Worm (Caenorhabditis elegans) whole organism, L2 larva: ENCODE results near the gene C03B1.5.
A peak's percentile ranks its signal among the peaks of the same experiment; 100 is the strongest.

Source experiments
- F13H6.1 ChIP-seq: sonication (generic microtip); optimal IDR thresholded peaks from 2 replicates; lab custom pipeline; 2016; ENCODE audit warnings: missing genetic modification characterization, missing compliant biosample characterization
- R02D3.7 ChIP-seq: fragments of 150-350 bp; optimal IDR thresholded peaks from 2 replicates; lab custom pipeline; 2014; ENCODE audit warnings: missing biosample characterization, missing genetic modification characterization
- Y55F3AM.14 ChIP-seq: fragments of 200-800 bp; sonication (Bioruptor generic); optimal IDR thresholded peaks from 2 replicates; lab custom pipeline; 2018; ENCODE audit warnings: mild to moderate bottlenecking, missing genetic modification characterization, missing compliant biosample characterization
- ZK546.5 ChIP-seq: sonication (generic microtip); optimal IDR thresholded peaks from 2 replicates; lab custom pipeline; 2017; ENCODE audit warnings: missing biosample characterization, missing genetic modification characterization
- alr-1 ChIP-seq: fragments of 150-350 bp; optimal IDR thresholded peaks from 2 replicates; lab custom pipeline; 2014; ENCODE audit warnings: missing biosample characterization, missing genetic modification characterization
- aly-2 ChIP-seq: fragments of 150-350 bp; optimal IDR thresholded peaks from 2 replicates; lab custom pipeline; 2014; ENCODE audit warnings: missing biosample characterization, missing genetic modification characterization
- ama-1 ChIP-seq: fragments of 150-350 bp; optimal IDR thresholded peaks from 2 replicates; lab custom pipeline; 2018; ENCODE audit warnings: inconsistent platforms
- ceh-82 ChIP-seq: fragments of 150-350 bp; optimal IDR thresholded peaks from 2 replicates; lab custom pipeline; 2014; ENCODE audit warnings: missing biosample characterization, missing genetic modification characterization
- crh-2 ChIP-seq: sonication (generic microtip); optimal IDR thresholded peaks from 2 replicates; lab custom pipeline; 2017; ENCODE audit warnings: missing biosample characterization, missing genetic modification characterization
- dmd-4 ChIP-seq: sonication (generic microtip); optimal IDR thresholded peaks from 2 replicates; lab custom pipeline; 2017; ENCODE audit warnings: missing biosample characterization, missing genetic modification characterization
- egl-27 ChIP-seq: sonication (generic microtip); optimal IDR thresholded peaks from 3 replicates; lab custom pipeline; 2017; ENCODE audit warnings: missing biosample characterization, missing genetic modification reagents, missing genetic modification characterization
- elt-1 ChIP-seq: fragments of 150-350 bp; optimal IDR thresholded peaks from 2 replicates; lab custom pipeline; 2014; ENCODE audit warnings: missing biosample characterization, missing genetic modification characterization
- elt-3 ChIP-seq: sonication (generic microtip); optimal IDR thresholded peaks from 2 replicates; lab custom pipeline; 2017; ENCODE audit warnings: missing biosample characterization, missing genetic modification characterization
- fos-1 ChIP-seq: fragments of 150-350 bp; optimal IDR thresholded peaks from 2 replicates; lab custom pipeline; 2014; ENCODE audit warnings: missing biosample characterization, missing genetic modification characterization
- gmeb-1 ChIP-seq: fragments of 150-350 bp; optimal IDR thresholded peaks from 2 replicates; lab custom pipeline; 2014; ENCODE audit warnings: missing biosample characterization, missing genetic modification characterization
- lin-11 ChIP-seq: fragments of 150-350 bp; sonication (generic microtip); optimal IDR thresholded peaks from 2 replicates; lab custom pipeline; 2014; ENCODE audit warnings: missing biosample characterization, missing genetic modification characterization, inconsistent platforms, mixed read lengths
- lin-13 ChIP-seq: fragments of 150-350 bp; optimal IDR thresholded peaks from 2 replicates; lab custom pipeline; 2014; ENCODE audit warnings: missing biosample characterization, missing genetic modification reagents, missing genetic modification characterization
- lin-39 ChIP-seq: fragments of 150-350 bp; optimal IDR thresholded peaks from 2 replicates; lab custom pipeline; 2014; ENCODE audit warnings: missing biosample characterization, missing genetic modification reagents, missing genetic modification characterization
- lsy-2 ChIP-seq, 2 experiments: fragments of 150-350 bp in 1 of 2; sonication (generic microtip) in 1 of 2; optimal IDR thresholded peaks; 2 replicates each; lab custom pipeline; 2014 to 2017; ENCODE audit warnings: missing biosample characterization in 2 of 2, missing genetic modification characterization in 2 of 2
- mab-5 ChIP-seq: fragments of 150-350 bp; optimal IDR thresholded peaks from 2 replicates; lab custom pipeline; 2014; ENCODE audit warnings: missing biosample characterization, missing genetic modification characterization
- mbf-1 ChIP-seq: sonication (generic microtip); optimal IDR thresholded peaks from 2 replicates; lab custom pipeline; 2017; ENCODE audit warnings: missing biosample characterization, missing genetic modification characterization
- mdl-1 ChIP-seq, 2 experiments: fragments of 150-350 bp in 1 of 2; sonication (generic microtip) in 1 of 2; optimal IDR thresholded peaks; 2 replicates each; lab custom pipeline; 2017; ENCODE audit warnings: missing biosample characterization in 2 of 2, missing genetic modification characterization in 2 of 2
- nhr-10 ChIP-seq: sonication (generic microtip); optimal IDR thresholded peaks from 2 replicates; lab custom pipeline; 2017; ENCODE audit warnings: missing biosample characterization, missing genetic modification characterization
- nhr-11 ChIP-seq: fragments of 150-350 bp; optimal IDR thresholded peaks from 2 replicates; lab custom pipeline; 2014; ENCODE audit warnings: missing biosample characterization, missing genetic modification characterization
- nhr-12 ChIP-seq: fragments of 150-350 bp; optimal IDR thresholded peaks from 2 replicates; lab custom pipeline; 2014; ENCODE audit warnings: missing biosample characterization, missing genetic modification characterization
- nhr-129 ChIP-seq: fragments of 150-350 bp; optimal IDR thresholded peaks from 2 replicates; lab custom pipeline; 2014; ENCODE audit warnings: missing biosample characterization, missing genetic modification characterization
- nhr-21 ChIP-seq: fragments of 150-350 bp; optimal IDR thresholded peaks from 2 replicates; lab custom pipeline; 2014; ENCODE audit warnings: missing biosample characterization, missing genetic modification characterization
- nhr-23 ChIP-seq: fragments of 150-350 bp; optimal IDR thresholded peaks from 2 replicates; lab custom pipeline; 2014; ENCODE audit warnings: missing biosample characterization, missing genetic modification reagents, missing genetic modification characterization
- nhr-237 ChIP-seq: fragments of 150-350 bp; optimal IDR thresholded peaks from 2 replicates; lab custom pipeline; 2014; ENCODE audit warnings: missing biosample characterization, missing genetic modification characterization
- nhr-25 ChIP-seq: fragments of 150-350 bp; sonication (generic microtip); optimal IDR thresholded peaks from 3 replicates; lab custom pipeline; 2014; ENCODE audit warnings: missing biosample characterization, missing genetic modification characterization
- nhr-6 ChIP-seq: fragments of 150-350 bp; optimal IDR thresholded peaks from 2 replicates; lab custom pipeline; 2014; ENCODE audit warnings: missing biosample characterization, missing genetic modification characterization
- peb-1 ChIP-seq: fragments of 150-350 bp; optimal IDR thresholded peaks from 2 replicates; lab custom pipeline; 2014; ENCODE audit warnings: missing biosample characterization, missing genetic modification characterization
- sem-4 ChIP-seq: fragments of 150-350 bp; optimal IDR thresholded peaks from 2 replicates; lab custom pipeline; 2014; ENCODE audit warnings: missing biosample characterization, missing genetic modification reagents, missing genetic modification characterization
- skn-1 ChIP-seq: sonication (generic microtip); optimal IDR thresholded peaks from 2 replicates; lab custom pipeline; 2017; ENCODE audit warnings: missing biosample characterization, missing genetic modification characterization
- sma-3 ChIP-seq: sonication (generic microtip); optimal IDR thresholded peaks from 2 replicates; lab custom pipeline; 2016; ENCODE audit warnings: missing genetic modification reagents, missing genetic modification characterization, missing compliant biosample characterization
- sma-9 ChIP-seq, 2 experiments: fragments of 150-350 bp in 1 of 2; sonication (generic microtip) in 1 of 2; optimal IDR thresholded peaks; 2 replicates each; lab custom pipeline; 2014 to 2016; ENCODE audit warnings: missing genetic modification characterization in 2 of 2, mild to moderate bottlenecking in 1 of 2, missing biosample characterization in 1 of 2, missing compliant biosample characterization in 1 of 2, missing genetic modification reagents in 1 of 2, moderate library complexity in 1 of 2
- snpc-4 ChIP-seq: fragments of 150-350 bp; optimal IDR thresholded peaks from 2 replicates; lab custom pipeline; 2014; ENCODE audit warnings: missing biosample characterization, missing genetic modification characterization
- unc-39 ChIP-seq: fragments of 150-350 bp; optimal IDR thresholded peaks from 2 replicates; lab custom pipeline; 2014; ENCODE audit warnings: missing biosample characterization, missing genetic modification characterization
- unc-55 ChIP-seq: fragments of 150-350 bp; sonication (generic microtip); optimal IDR thresholded peaks from 3 replicates; lab custom pipeline; 2014; ENCODE audit warnings: missing biosample characterization, missing genetic modification reagents, missing genetic modification characterization
- unc-62 ChIP-seq: fragments of 150-350 bp; optimal IDR thresholded peaks from 2 replicates; lab custom pipeline; 2014; ENCODE audit warnings: missing biosample characterization, missing genetic modification reagents, missing genetic modification characterization
- zag-1 ChIP-seq: fragments of 150-350 bp; optimal IDR thresholded peaks from 2 replicates; lab custom pipeline; 2014; ENCODE audit warnings: missing biosample characterization, missing genetic modification characterization
- ztf-1 ChIP-seq: fragments of 200-800 bp; sonication (Bioruptor generic); conservative IDR thresholded peaks from 2 replicates; pipeline ENCODE4 v1.3.6; 2022; ENCODE audit warnings: missing genetic modification characterization, missing compliant biosample characterization
- ztf-11 ChIP-seq: sonication (generic microtip); optimal IDR thresholded peaks from 2 replicates; lab custom pipeline; 2017; ENCODE audit warnings: missing biosample characterization, missing genetic modification characterization
- ztf-4 ChIP-seq: fragments of 150-350 bp; optimal IDR thresholded peaks from 2 replicates; lab custom pipeline; 2014; ENCODE audit warnings: missing biosample characterization, missing genetic modification characterization

Gene C03B1.5

DNA sequence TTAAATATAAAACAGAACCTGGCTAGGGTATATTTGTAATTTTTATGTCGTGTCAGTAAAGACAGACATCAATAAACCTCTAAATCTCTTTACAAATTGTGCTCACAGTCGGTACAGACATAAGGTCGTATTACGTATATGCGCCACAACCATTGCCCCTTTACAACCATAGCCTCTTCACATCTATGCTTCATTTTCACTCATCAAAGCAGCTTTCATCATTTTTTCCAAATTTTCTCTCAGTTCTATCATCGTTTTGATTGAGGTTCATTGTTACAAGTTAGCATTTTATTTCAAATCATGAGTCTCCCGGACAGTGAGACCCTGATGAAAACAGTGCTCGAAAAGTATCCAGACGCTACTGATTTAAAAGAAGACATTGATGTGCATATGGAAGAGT lies 8.8 kb downstream of the C03B1.5 start, which contains the start of gene C03B1.4:
C03B1.4 (plus strand) TSS at position 301 of the 400 bp plus-strand sequence.
- TF ChIP-seq nhr-11 (no peak), nhr-23 (tag; lab: Kevin White, UChicago) (no peak), snpc-4 (tag; lab: Kevin White, UChicago) (no peak), nhr-12 (tag; lab: Kevin White, UChicago) (no peak), mbf-1 (tag; lab: Kevin White, UChicago) (no peak), ztf-11 (tag; lab: Kevin White, UChicago) (no peak), zag-1 (tag; lab: Kevin White, UChicago) (no peak), ZK546.5 (tag; lab: Kevin White, UChicago) (no peak), elt-1 (tag; lab: Kevin White, UChicago) (no peak), crh-2 (tag; lab: Kevin White, UChicago) (no peak), R02D3.7 (no peak), lsy-2 (tag; optimal IDR thresholded peaks at IDR 0.05; lab: Kevin White, UChicago) (no peak), unc-62 (no peak), egl-27 (no peak), sma-3 (no peak), lin-39 (tag; lab: Kevin White, UChicago) (no peak), ceh-82 (tag; lab: Kevin White, UChicago) (no peak)
- TF ChIP-seq, all 48 proteins: peak for 0

DNA sequence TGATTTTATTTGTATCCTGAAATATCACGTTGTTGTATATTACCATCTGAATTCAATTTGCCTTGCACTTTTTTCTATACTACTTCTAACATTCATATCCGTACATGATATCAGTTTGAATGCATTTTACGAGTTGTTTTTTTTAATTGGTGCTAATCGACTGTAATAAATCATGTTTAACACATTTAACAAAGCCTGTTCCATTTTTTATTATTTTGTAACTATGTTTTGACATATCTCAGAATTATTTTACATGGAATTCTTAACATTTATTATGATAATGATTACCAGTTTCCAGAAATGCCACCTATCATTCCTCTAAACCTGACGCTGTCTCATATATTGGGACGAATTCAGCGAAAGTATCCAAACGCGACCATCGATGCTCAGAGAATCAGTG lies 10.3 kb downstream of the C03B1.5 start, which contains the start of gene C03B1.3:
C03B1.3 (plus strand) TSS at position 301 of the 400 bp plus-strand sequence.
- no peak for TF ChIP-seq unc-62
- no peak for TF ChIP-seq lin-13
- no peak for TF ChIP-seq R02D3.7
- TF ChIP-seq nhr-237 (tag; lab: Kevin White, UChicago) = no peak
- no peak for TF ChIP-seq ztf-4 (tag; lab: Kevin White, UChicago)
- no peak for TF ChIP-seq elt-3 (tag; lab: Kevin White, UChicago)
- TF ChIP-seq egl-27 = no peak
- TF ChIP-seq peb-1 (tag; lab: Kevin White, UChicago) = no peak
- TF ChIP-seq sem-4 = no peak
- TF ChIP-seq lin-11 (tag; lab: Kevin White, UChicago) = no peak
- no peak for TF ChIP-seq skn-1 (tag; lab: Kevin White, UChicago)

DNA sequence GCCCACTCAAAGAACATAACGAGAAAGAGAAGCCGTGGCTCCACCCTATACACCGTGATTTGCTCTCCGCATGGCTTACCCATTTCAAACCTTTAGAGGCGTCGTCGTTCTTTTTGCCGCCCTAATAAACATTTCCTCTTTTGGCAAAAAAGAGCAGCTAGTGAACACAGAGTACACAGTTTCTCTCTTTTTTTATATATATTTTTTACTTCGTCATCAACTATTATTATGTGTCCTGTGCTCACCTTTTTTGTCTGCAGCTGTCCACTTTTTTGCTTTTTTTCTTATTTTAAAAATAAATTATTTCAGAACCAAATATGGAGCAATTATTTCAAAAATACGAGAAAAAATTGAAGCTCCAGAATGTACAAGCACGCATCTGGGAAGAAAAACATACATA lies 14.3 kb downstream of the C03B1.5 start, which contains the start of gene C03B1.2:
C03B1.2 (plus strand) TSS at position 301 of the 400 bp plus-strand sequence.
- TF ChIP-seq nhr-12 (tag; lab: Kevin White, UChicago) = no peak

DNA sequence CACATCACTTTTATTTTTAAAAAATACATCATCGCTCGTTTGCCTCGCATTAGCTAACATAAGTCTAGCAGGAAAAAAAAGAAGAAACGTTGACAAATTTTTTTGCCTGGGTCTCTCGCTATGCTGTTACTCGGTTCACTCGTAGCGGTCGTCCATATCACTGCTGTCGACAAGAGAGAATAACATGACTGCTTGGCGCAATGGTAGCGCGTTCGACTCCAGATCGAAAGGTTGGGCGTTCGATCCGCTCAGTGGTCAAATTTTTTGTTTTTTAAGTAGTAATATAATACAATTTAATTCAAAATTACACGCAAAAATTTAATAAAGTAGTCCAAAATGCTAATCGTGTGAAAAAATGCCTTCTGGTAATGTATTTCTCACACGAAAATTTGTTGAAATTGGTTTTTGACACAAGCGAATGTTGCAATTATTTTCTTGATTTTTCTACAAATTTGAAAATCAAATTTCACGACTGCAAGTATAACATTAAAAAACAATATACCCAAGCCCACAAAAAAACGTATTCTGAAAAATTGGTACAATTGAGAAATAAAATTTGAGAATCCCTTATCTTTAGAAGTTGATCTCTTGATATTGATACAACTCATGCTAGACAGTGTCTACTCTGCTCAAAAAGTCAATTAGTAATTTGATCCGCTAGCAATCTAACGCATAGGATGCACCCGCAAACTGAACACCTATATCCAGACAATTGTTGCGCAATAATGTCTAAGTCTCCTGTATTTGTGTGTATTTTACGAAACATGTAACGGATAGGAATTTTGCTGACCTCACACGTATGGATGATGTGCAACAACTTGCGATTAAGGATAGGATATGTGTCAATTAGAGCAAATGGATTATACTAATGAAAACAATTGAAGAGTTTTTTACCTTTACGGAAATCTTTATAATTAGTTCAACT lies 16.1 kb downstream of the C03B1.5 start:
- TF ChIP-seq R02D3.7 = no peak
- no peak for TF ChIP-seq elt-3 (tag; lab: Kevin White, UChicago)
- TF ChIP-seq sma-9 (GFP tag; optimal IDR thresholded peaks at IDR 0.05; lab: Kevin White, UChicago) = peak; percentile 67
- TF ChIP-seq sma-9 (tag; optimal IDR thresholded peaks at IDR 0.05; lab: Kevin White, UChicago) = no peak
- no peak for TF ChIP-seq nhr-10
- TF ChIP-seq mdl-1 (tag; optimal IDR thresholded peaks at IDR 0.05; lab: Kevin White, UChicago) = no peak
- TF ChIP-seq snpc-4 (tag; lab: Kevin White, UChicago) = no peak
- TF ChIP-seq nhr-129 (tag; lab: Kevin White, UChicago) = peak; percentile 67
- TF ChIP-seq F13H6.1 = peak; percentile 45
- TF ChIP-seq sma-3 = peak; percentile 51
- TF ChIP-seq gmeb-1 = peak; percentile 33
- no peak for TF ChIP-seq nhr-25
- peak; percentile 49 for TF ChIP-seq crh-2 (tag; lab: Kevin White, UChicago)
- TF ChIP-seq egl-27 = peak; percentile 18
- no peak for TF ChIP-seq ZK546.5 (tag; lab: Kevin White, UChicago)
- no peak for TF ChIP-seq mab-5
- no peak for TF ChIP-seq skn-1 (tag; lab: Kevin White, UChicago)
- no peak for TF ChIP-seq ama-1 (lab: Kevin White, UChicago)
- no peak for TF ChIP-seq ceh-82 (tag; lab: Kevin White, UChicago)
- peak; percentile 12 for TF ChIP-seq ztf-4 (tag; lab: Kevin White, UChicago)
- no peak for TF ChIP-seq alr-1
- no peak for TF ChIP-seq peb-1 (tag; lab: Kevin White, UChicago)
- TF ChIP-seq unc-62 = no peak
- no peak for TF ChIP-seq aly-2 (tag; lab: Kevin White, UChicago)
- TF ChIP-seq nhr-12 (tag; lab: Kevin White, UChicago) = no peak
- peak; percentile 25 for TF ChIP-seq fos-1 (tag; lab: Kevin White, UChicago)
- peak; percentile 33 for TF ChIP-seq unc-55 (GFP tag; lab: Kevin White, UChicago)
- TF ChIP-seq lin-13 = peak; percentile 72
- no peak for TF ChIP-seq unc-39 (tag; lab: Kevin White, UChicago)
- peak; percentile 55 for TF ChIP-seq nhr-21 (tag; lab: Kevin White, UChicago)
- no peak for TF ChIP-seq dmd-4
- no peak for TF ChIP-seq nhr-6 (tag; lab: Kevin White, UChicago)
- TF ChIP-seq Y55F3AM.14 = no peak
- TF ChIP-seq lin-11 (tag; lab: Kevin White, UChicago) = peak; percentile 12
- TF ChIP-seq ztf-1 (GFP tag; lab: Robert Waterston, UW) = no peak
- TF ChIP-seq elt-1 (tag; lab: Kevin White, UChicago) = no peak
